Worm (Caenorhabditis elegans) whole organism, L2 larva: ENCODE measurements around the gene Y56A3A.41.

Experiments used
- C34F6.9 ChIP-seq: fragments of 150-350 bp; optimal IDR thresholded peaks from 2 replicates; lab custom pipeline; 2014; ENCODE audit warnings: missing biosample characterization, missing genetic modification characterization
- F13H6.1 ChIP-seq: sonication (generic microtip); optimal IDR thresholded peaks from 2 replicates; lab custom pipeline; 2016; ENCODE audit warnings: missing genetic modification characterization, missing compliant biosample characterization
- Y55F3AM.14 ChIP-seq: fragments of 200-800 bp; sonication (Bioruptor generic); optimal IDR thresholded peaks from 2 replicates; lab custom pipeline; 2018; ENCODE audit warnings: mild to moderate bottlenecking, missing genetic modification characterization, missing compliant biosample characterization
- ZK546.5 ChIP-seq: sonication (generic microtip); optimal IDR thresholded peaks from 2 replicates; lab custom pipeline; 2017; ENCODE audit warnings: missing biosample characterization, missing genetic modification characterization
- ama-1 ChIP-seq: fragments of 150-350 bp; optimal IDR thresholded peaks from 2 replicates; lab custom pipeline; 2018; ENCODE audit warnings: inconsistent platforms
- blmp-1 ChIP-seq: sonication (generic microtip); optimal IDR thresholded peaks from 2 replicates; lab custom pipeline; 2017; ENCODE audit warnings: missing genetic modification characterization, mild to moderate bottlenecking, missing compliant biosample characterization, antibody characterized with exemption, moderate library complexity; ENCODE audit not compliant: insufficient read depth
- crh-2 ChIP-seq: sonication (generic microtip); optimal IDR thresholded peaks from 2 replicates; lab custom pipeline; 2017; ENCODE audit warnings: missing biosample characterization, missing genetic modification characterization
- dmd-4 ChIP-seq: sonication (generic microtip); optimal IDR thresholded peaks from 2 replicates; lab custom pipeline; 2017; ENCODE audit warnings: missing biosample characterization, missing genetic modification characterization
- elt-1 ChIP-seq: fragments of 150-350 bp; optimal IDR thresholded peaks from 2 replicates; lab custom pipeline; 2014; ENCODE audit warnings: missing biosample characterization, missing genetic modification characterization
- elt-3 ChIP-seq: sonication (generic microtip); optimal IDR thresholded peaks from 2 replicates; lab custom pipeline; 2017; ENCODE audit warnings: missing biosample characterization, missing genetic modification characterization
- fos-1 ChIP-seq: fragments of 150-350 bp; optimal IDR thresholded peaks from 2 replicates; lab custom pipeline; 2014; ENCODE audit warnings: missing biosample characterization, missing genetic modification characterization
- gmeb-1 ChIP-seq: fragments of 150-350 bp; optimal IDR thresholded peaks from 2 replicates; lab custom pipeline; 2014; ENCODE audit warnings: missing biosample characterization, missing genetic modification characterization
- lin-11 ChIP-seq: fragments of 150-350 bp; sonication (generic microtip); optimal IDR thresholded peaks from 2 replicates; lab custom pipeline; 2014; ENCODE audit warnings: missing biosample characterization, missing genetic modification characterization, inconsistent platforms, mixed read lengths
- lin-13 ChIP-seq: fragments of 150-350 bp; optimal IDR thresholded peaks from 2 replicates; lab custom pipeline; 2014; ENCODE audit warnings: missing biosample characterization, missing genetic modification reagents, missing genetic modification characterization
- lsy-2 ChIP-seq, 2 experiments: fragments of 150-350 bp in 1 of 2; sonication (generic microtip) in 1 of 2; optimal IDR thresholded peaks; 2 replicates each; lab custom pipeline; 2014 to 2017; ENCODE audit warnings: missing biosample characterization in 2 of 2, missing genetic modification characterization in 2 of 2
- mab-5 ChIP-seq: fragments of 150-350 bp; optimal IDR thresholded peaks from 2 replicates; lab custom pipeline; 2014; ENCODE audit warnings: missing biosample characterization, missing genetic modification characterization
- mdl-1 ChIP-seq, 2 experiments: fragments of 150-350 bp in 1 of 2; sonication (generic microtip) in 1 of 2; optimal IDR thresholded peaks; 2 replicates each; lab custom pipeline; 2017; ENCODE audit warnings: missing biosample characterization in 2 of 2, missing genetic modification characterization in 2 of 2
- nhr-11 ChIP-seq: fragments of 150-350 bp; optimal IDR thresholded peaks from 2 replicates; lab custom pipeline; 2014; ENCODE audit warnings: missing biosample characterization, missing genetic modification characterization
- nhr-129 ChIP-seq: fragments of 150-350 bp; optimal IDR thresholded peaks from 2 replicates; lab custom pipeline; 2014; ENCODE audit warnings: missing biosample characterization, missing genetic modification characterization
- nhr-21 ChIP-seq: fragments of 150-350 bp; optimal IDR thresholded peaks from 2 replicates; lab custom pipeline; 2014; ENCODE audit warnings: missing biosample characterization, missing genetic modification characterization
- nhr-237 ChIP-seq: fragments of 150-350 bp; optimal IDR thresholded peaks from 2 replicates; lab custom pipeline; 2014; ENCODE audit warnings: missing biosample characterization, missing genetic modification characterization
- nhr-25 ChIP-seq: fragments of 150-350 bp; sonication (generic microtip); optimal IDR thresholded peaks from 3 replicates; lab custom pipeline; 2014; ENCODE audit warnings: missing biosample characterization, missing genetic modification characterization
- nhr-6 ChIP-seq: fragments of 150-350 bp; optimal IDR thresholded peaks from 2 replicates; lab custom pipeline; 2014; ENCODE audit warnings: missing biosample characterization, missing genetic modification characterization
- peb-1 ChIP-seq: fragments of 150-350 bp; optimal IDR thresholded peaks from 2 replicates; lab custom pipeline; 2014; ENCODE audit warnings: missing biosample characterization, missing genetic modification characterization
- sem-4 ChIP-seq: fragments of 150-350 bp; optimal IDR thresholded peaks from 2 replicates; lab custom pipeline; 2014; ENCODE audit warnings: missing biosample characterization, missing genetic modification reagents, missing genetic modification characterization
- skn-1 ChIP-seq: sonication (generic microtip); optimal IDR thresholded peaks from 2 replicates; lab custom pipeline; 2017; ENCODE audit warnings: missing biosample characterization, missing genetic modification characterization
- sma-3 ChIP-seq: sonication (generic microtip); optimal IDR thresholded peaks from 2 replicates; lab custom pipeline; 2016; ENCODE audit warnings: missing genetic modification reagents, missing genetic modification characterization, missing compliant biosample characterization
- sma-9 ChIP-seq, 2 experiments: fragments of 150-350 bp in 1 of 2; sonication (generic microtip) in 1 of 2; optimal IDR thresholded peaks; 2 replicates each; lab custom pipeline; 2014 to 2016; ENCODE audit warnings: missing genetic modification characterization in 2 of 2, mild to moderate bottlenecking in 1 of 2, missing biosample characterization in 1 of 2, missing compliant biosample characterization in 1 of 2, missing genetic modification reagents in 1 of 2, moderate library complexity in 1 of 2
- snpc-4 ChIP-seq: fragments of 150-350 bp; optimal IDR thresholded peaks from 2 replicates; lab custom pipeline; 2014; ENCODE audit warnings: missing biosample characterization, missing genetic modification characterization
- unc-55 ChIP-seq: fragments of 150-350 bp; sonication (generic microtip); optimal IDR thresholded peaks from 3 replicates; lab custom pipeline; 2014; ENCODE audit warnings: missing biosample characterization, missing genetic modification reagents, missing genetic modification characterization
- unc-62 ChIP-seq: fragments of 150-350 bp; optimal IDR thresholded peaks from 2 replicates; lab custom pipeline; 2014; ENCODE audit warnings: missing biosample characterization, missing genetic modification reagents, missing genetic modification characterization
- ztf-1 ChIP-seq: fragments of 200-800 bp; sonication (Bioruptor generic); conservative IDR thresholded peaks from 2 replicates; pipeline ENCODE4 v1.3.6; 2022; ENCODE audit warnings: missing genetic modification characterization, missing compliant biosample characterization
- ztf-11 ChIP-seq: sonication (generic microtip); optimal IDR thresholded peaks from 2 replicates; lab custom pipeline; 2017; ENCODE audit warnings: missing biosample characterization, missing genetic modification characterization
- ztf-4 ChIP-seq: fragments of 150-350 bp; optimal IDR thresholded peaks from 2 replicates; lab custom pipeline; 2014; ENCODE audit warnings: missing biosample characterization, missing genetic modification characterization

Y56A3A.41 gene

DNA sequence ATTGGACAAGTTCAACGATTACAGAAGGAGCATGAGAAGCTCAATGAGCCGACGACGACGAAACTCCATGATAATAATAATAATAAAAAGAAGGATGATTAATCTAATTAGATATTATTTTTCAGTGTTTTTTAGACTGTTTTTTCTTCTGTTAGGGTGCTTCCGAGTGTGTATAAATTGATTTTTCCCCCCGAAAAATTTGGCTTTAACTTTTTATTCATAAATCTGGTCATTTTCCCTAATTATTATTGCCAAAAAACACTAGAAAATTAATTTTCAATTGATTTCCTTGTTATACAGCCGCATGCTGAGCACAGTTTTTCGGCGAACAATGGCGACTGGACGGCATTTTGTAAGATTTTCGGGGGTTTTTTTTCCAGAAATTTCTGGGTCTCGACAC lies 30.7 kb upstream of the Y56A3A.41 start, which contains the start of gene nft-1:
Gene nft-1 (plus strand): TSS at position 301 of the 400 bp plus-strand sequence.
- TF ChIP-seq nhr-11, result no peak
- TF ChIP-seq mdl-1 (tag; optimal IDR thresholded peaks at IDR 0.05; lab: Kevin White, UChicago), result no peak
- no peak for TF ChIP-seq nhr-21 (tag; lab: Kevin White, UChicago)
- TF ChIP-seq elt-1 (tag; lab: Kevin White, UChicago), result no peak
- TF ChIP-seq gmeb-1 (tag; lab: Kevin White, UChicago), result no peak
- TF ChIP-seq nhr-6, result no peak
- no peak for TF ChIP-seq dmd-4 (tag; lab: Kevin White, UChicago)
- no peak for TF ChIP-seq F13H6.1 (tag; lab: Kevin White, UChicago)
- no peak for TF ChIP-seq mab-5 (tag; lab: Kevin White, UChicago)
- no peak for TF ChIP-seq lin-11

- peak; percentile 11 for TF ChIP-seq gmeb-1 (tag; lab: Kevin White, UChicago)
- TF ChIP-seq mab-5 (tag; lab: Kevin White, UChicago), result peak; percentile 7
- TF ChIP-seq sma-3 (GFP tag; lab: Kevin White, UChicago), result peak; percentile 1
- TF ChIP-seq lin-13, result peak; percentile 31
- peak; percentile 31 for TF ChIP-seq Y55F3AM.14 (GFP tag; lab: Kevin White, UChicago)
- no peak for TF ChIP-seq nhr-237 (tag; lab: Kevin White, UChicago)
- TF ChIP-seq unc-55, result peak; percentile 3
- TF ChIP-seq ama-1, result peak; percentile 39
- no peak for TF ChIP-seq ZK546.5 (tag; lab: Kevin White, UChicago)
- no peak for TF ChIP-seq nhr-6
- peak in 1 of 2 experiments; percentile 57 for TF ChIP-seq lsy-2 (tag; optimal IDR thresholded peaks at IDR 0.05; lab: Kevin White, UChicago)
- TF ChIP-seq nhr-129 (tag; lab: Kevin White, UChicago), result peak; percentile 33
- no peak for TF ChIP-seq mdl-1 (tag; optimal IDR thresholded peaks at IDR 0.05; lab: Kevin White, UChicago)
- peak; percentile 26 for TF ChIP-seq nhr-21 (tag; lab: Kevin White, UChicago)
- no peak for TF ChIP-seq peb-1 (tag; lab: Kevin White, UChicago)
- no peak for TF ChIP-seq elt-3
- no peak for TF ChIP-seq unc-62 (GFP tag; lab: Kevin White, UChicago)
- no peak for TF ChIP-seq snpc-4 (tag; lab: Kevin White, UChicago)
- 0 out of 2 replicates have a peak, but pooled peaks have one; percentile 27 for TF ChIP-seq ztf-1
- TF ChIP-seq elt-1 (tag; lab: Kevin White, UChicago), result no peak
- TF ChIP-seq sma-9 (GFP tag; optimal IDR thresholded peaks at IDR 0.05; lab: Kevin White, UChicago), result no peak
- TF ChIP-seq sma-9 (tag; optimal IDR thresholded peaks at IDR 0.05; lab: Kevin White, UChicago), result no peak
These were observed 28.8 kb upstream of the Y56A3A.41 start, which contains the start of gene Y56A3A.22 for ce11 chrIII:11921658-11922098. Gene Y56A3A.22 (plus strand): TSS chrIII:11921692.

DNA sequence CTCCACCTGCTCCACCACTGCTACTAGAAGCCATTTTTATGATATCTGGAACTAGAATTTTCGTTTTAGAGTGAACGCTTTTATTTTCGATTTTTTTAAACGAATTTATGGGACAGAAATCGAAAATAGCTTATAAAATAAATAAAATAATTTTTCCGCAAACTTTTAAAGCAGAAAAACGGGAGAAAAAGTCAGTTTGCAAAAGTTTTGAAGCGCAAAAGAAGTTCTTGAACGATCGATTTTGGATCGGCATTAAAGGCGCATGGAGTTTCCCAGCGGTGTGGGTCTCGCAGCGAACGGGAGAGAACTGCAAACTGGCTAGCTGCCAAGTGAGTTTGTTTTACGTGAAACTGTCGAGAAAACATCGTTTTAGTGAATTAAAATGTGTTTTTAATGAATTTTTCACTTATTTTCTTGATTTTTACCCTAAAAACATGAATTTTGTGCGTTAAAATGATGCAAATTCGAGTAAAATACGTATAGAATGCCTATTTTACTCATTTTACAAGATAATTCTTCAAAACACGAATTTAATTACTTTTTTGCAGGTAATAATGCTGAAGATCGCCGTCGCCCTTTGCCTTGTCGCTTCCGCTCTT lies 27.4 kb upstream of the Y56A3A.41 start, which contains the start of the genes ccf-1 and trap-4:
Gene ccf-1 (minus strand): TSS at position 51 of the 599 bp plus-strand sequence.
Gene trap-4 (plus strand): TSS at position 549 of the 599 bp plus-strand sequence.
- TF ChIP-seq lsy-2 (tag; optimal IDR thresholded peaks at IDR 0.05; lab: Kevin White, UChicago), result peak; percentile 31 to 85
- TF ChIP-seq mab-5 (tag; lab: Kevin White, UChicago), result no peak
- peak; percentile 40 for TF ChIP-seq lin-13
- TF ChIP-seq ztf-11 (tag; lab: Kevin White, UChicago), result no peak
- peak; percentile 25 for TF ChIP-seq skn-1 (tag; lab: Kevin White, UChicago)
- TF ChIP-seq nhr-6, result no peak
- TF ChIP-seq nhr-25 (tag; lab: Kevin White, UChicago), result peak; percentile 34
- peak; percentile 6 for TF ChIP-seq sma-9 (GFP tag; optimal IDR thresholded peaks at IDR 0.05; lab: Kevin White, UChicago)
- TF ChIP-seq sma-9 (tag; optimal IDR thresholded peaks at IDR 0.05; lab: Kevin White, UChicago), result no peak
- TF ChIP-seq gmeb-1 (tag; lab: Kevin White, UChicago), result peak; percentile 48
- no peak for TF ChIP-seq dmd-4 (tag; lab: Kevin White, UChicago)
- TF ChIP-seq ama-1, result no peak
- TF ChIP-seq blmp-1 (tag; lab: Kevin White, UChicago), result no peak
- peak; percentile 68 for TF ChIP-seq C34F6.9 (tag; lab: Kevin White, UChicago)
- peak; percentile 16 for TF ChIP-seq F13H6.1 (tag; lab: Kevin White, UChicago)
- TF ChIP-seq sem-4 (tag; lab: Kevin White, UChicago), result peak; percentile 7
- TF ChIP-seq mdl-1 (tag; optimal IDR thresholded peaks at IDR 0.05; lab: Kevin White, UChicago), result no peak
- peak; percentile 65 for TF ChIP-seq crh-2 (tag; lab: Kevin White, UChicago)
- TF ChIP-seq unc-55, result peak; percentile 80
- TF ChIP-seq lin-11, result peak; percentile 45
- peak; percentile 52 for TF ChIP-seq ztf-4 (tag; lab: Kevin White, UChicago)
- peak; percentile 30 for TF ChIP-seq fos-1 (tag; lab: Kevin White, UChicago)
- peak; percentile 58 for TF ChIP-seq nhr-129 (tag; lab: Kevin White, UChicago)
- TF ChIP-seq sma-3 (GFP tag; lab: Kevin White, UChicago), result peak; percentile 49
- peak; percentile 38 for TF ChIP-seq nhr-21 (tag; lab: Kevin White, UChicago)
- TF ChIP-seq, all 48 proteins: peak for 17
